Fruit fly (Drosophila melanogaster): ENCODE results near the gene CG6013.

Gene CG6013

DNA sequence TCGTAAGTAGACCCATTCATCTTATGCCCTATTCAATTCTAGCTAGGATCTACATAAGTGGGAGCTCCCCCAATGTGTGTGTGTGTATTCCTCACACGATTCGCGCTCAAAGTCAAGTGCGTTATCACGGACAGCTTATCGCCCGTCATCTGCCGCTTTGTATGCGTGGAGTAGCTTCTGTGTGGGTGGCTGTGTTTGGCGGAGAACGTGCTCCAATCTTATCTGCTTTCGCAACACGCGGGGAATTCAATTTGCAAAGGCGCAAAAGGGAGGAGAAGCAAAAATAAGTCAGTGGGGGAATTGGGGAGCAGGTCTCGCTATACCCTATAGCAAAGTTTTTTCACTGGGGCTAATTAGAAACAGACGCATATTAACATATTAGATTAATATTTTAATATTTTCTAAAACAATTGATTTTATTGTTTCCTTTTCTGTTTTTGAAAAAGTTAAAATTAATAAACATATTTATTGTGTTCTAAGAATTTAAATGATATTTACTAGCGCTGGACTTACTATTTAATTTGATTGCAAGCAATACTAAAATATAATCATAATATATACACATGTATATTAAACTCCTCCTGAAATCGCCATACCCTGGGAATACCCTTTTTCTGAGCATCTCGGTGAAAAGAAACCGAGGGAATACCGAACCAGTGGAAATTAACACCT, 46.1 kb upstream of the CG6013 start (continued):
- TF ChIP-seq Usf (GFP tag; optimal IDR thresholded peaks at IDR 0.05) (peak; percentile 37), usp (GFP tag; optimal IDR thresholded peaks at IDR 0.05) (no peak), Deaf1 (tag; optimal IDR thresholded peaks at IDR 0.05) (peak; percentile 29), CG15011 (GFP tag; optimal IDR thresholded peaks at IDR 0.05) (peak; percentile 22), CG16815 (GFP tag; optimal IDR thresholded peaks at IDR 0.05) (peak; percentile 54), row (GFP tag; IDR thresholded peaks at IDR 0.05) (peak; percentile 40; the same call in 1 of the 3 replicates), mirr (GFP tag; optimal IDR thresholded peaks at IDR 0.05) (peak; percentile 74), ranshi (GFP tag; IDR thresholded peaks at IDR 0.05) (no peak), pnt (GFP tag; optimal IDR thresholded peaks at IDR 0.05) (no peak), cg (GFP tag; optimal IDR thresholded peaks at IDR 0.05) (peak; percentile 6), sd (tag; optimal IDR thresholded peaks at IDR 0.05) (peak; percentile 45), kni (GFP tag; optimal IDR thresholded peaks at IDR 0.05) (no peak), HLH4C (GFP tag; IDR thresholded peaks at IDR 0.05; ENCODE audit: partially characterized antibody) (no peak), CG16813 (GFP tag; IDR thresholded peaks at IDR 0.05; ENCODE audit: partially characterized antibody) (no peak), CG12299 (tag; optimal IDR thresholded peaks at IDR 0.05) (no peak), gt (GFP tag; IDR thresholded peaks at IDR 0.05) (no peak), CG9817 (tag; optimal IDR thresholded peaks at IDR 0.05) (peak; percentile 26), tap (tag; optimal IDR thresholded peaks at IDR 0.05) (no peak), B-H2 (GFP tag; optimal IDR thresholded peaks at IDR 0.05) (no peak), Antp (GFP tag; optimal IDR thresholded peaks at IDR 0.05) (no peak), fd96Cb (tag; optimal IDR thresholded peaks at IDR 0.05) (no peak), al (GFP tag; IDR thresholded peaks at IDR 0.05) (peak; percentile 69), grn (GFP tag; optimal IDR thresholded peaks at IDR 0.05) (peak; percentile 71), Sox100B (GFP tag; optimal IDR thresholded peaks at IDR 0.05) (peak; percentile 40), da (GFP tag; optimal IDR thresholded peaks at IDR 0.05) (no peak), Fer2 (tag; optimal IDR thresholded peaks at IDR 0.05) (peak; percentile 40)

DNA sequence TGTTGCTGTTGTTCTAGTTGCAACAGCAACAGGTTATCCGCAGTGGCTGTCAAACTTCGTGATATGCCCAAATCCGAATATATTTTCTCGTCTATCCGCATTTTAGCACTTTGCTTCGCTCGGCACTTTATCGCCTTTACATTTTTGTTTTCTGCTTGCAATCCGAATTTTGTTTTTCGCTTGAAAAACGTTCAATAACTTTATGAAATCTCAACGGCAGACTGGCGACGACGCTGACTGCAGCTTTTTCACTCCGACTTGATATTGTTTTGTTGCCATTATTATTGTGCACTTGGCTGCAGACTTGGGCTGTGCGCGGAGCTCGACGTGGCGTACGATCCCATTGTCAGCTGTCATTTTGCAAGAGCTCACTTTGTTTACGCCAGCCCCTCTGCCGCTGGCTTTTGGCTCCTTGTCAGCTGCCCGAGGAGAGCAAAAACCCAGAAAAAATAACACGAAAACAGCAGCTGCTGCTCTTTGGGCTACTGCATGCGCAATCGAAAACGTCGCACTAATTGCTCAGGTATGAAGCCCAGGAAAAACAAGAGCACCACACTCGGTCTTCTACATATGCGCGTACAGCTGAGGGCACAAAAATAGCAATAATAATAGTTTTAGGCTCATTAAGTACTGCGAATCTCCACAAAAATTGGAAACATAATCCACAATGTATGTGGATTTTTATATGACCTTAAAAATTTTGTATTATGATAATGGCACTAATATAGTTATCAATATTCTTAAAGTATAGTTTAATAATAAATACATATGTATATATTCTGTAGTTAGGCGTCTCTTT, 45.0 kb upstream of the CG6013 start:
- TF ChIP-seq hth (optimal IDR thresholded peaks at IDR 0.05) (no peak), Sin3A (optimal IDR thresholded peaks at IDR 0.05) (no peak), CG1233 (GFP tag; optimal IDR thresholded peaks at IDR 0.05) (no peak), CG4424 (GFP tag; optimal IDR thresholded peaks at IDR 0.05) (peak; percentile 11), CG31441 (GFP tag; IDR thresholded peaks at IDR 0.05) (0 out of 2 replicates have a peak, but pooled peaks have one; percentile 15), BtbVII (GFP tag; optimal IDR thresholded peaks at IDR 0.05) (no peak), CG2202 (tag; optimal IDR thresholded peaks at IDR 0.05) (no peak), GATAe (GFP tag; conservative IDR thresholded peaks at IDR 0.05) (no peak), ap (GFP tag; IDR thresholded peaks at IDR 0.05) (peak; percentile 25; the same call in 1 of the 2 replicates), Hr51 (GFP tag; optimal IDR thresholded peaks at IDR 0.05) (peak in 1 of 2 experiments; percentile 18), grau (tag; optimal IDR thresholded peaks at IDR 0.05) (peak; percentile 2), CG10267 (tag; optimal IDR thresholded peaks at IDR 0.05) (no peak), CG11696 (GFP tag; IDR thresholded peaks at IDR 0.05) (peak; percentile 83), CG2199 (GFP tag; IDR thresholded peaks at IDR 0.05) (0 out of 3 replicates have a peak, but pooled peaks have one; percentile 49), sens (GFP tag) (peak; percentile 48), twi (tag; optimal IDR thresholded peaks at IDR 0.05) (peak; percentile 46), sqz (GFP tag; optimal IDR thresholded peaks at IDR 0.05) (peak; percentile 10), Med (GFP tag) (peak; percentile 9), Drgx (GFP tag; IDR thresholded peaks at IDR 0.05) (peak; percentile 51), gem (tag; optimal IDR thresholded peaks at IDR 0.05) (peak; percentile 31), CG13894 (tag; optimal IDR thresholded peaks at IDR 0.05) (no peak), CG18262 (tag; optimal IDR thresholded peaks at IDR 0.05) (peak; percentile 16), sens-2 (GFP tag; IDR thresholded peaks at IDR 0.05) (0 out of 2 replicates have a peak, but pooled peaks have one; percentile 10), CG6654 (GFP tag; optimal IDR thresholded peaks at IDR 0.05) (peak; percentile 28)

All from whole organism, embryonic.